Worm (Caenorhabditis elegans): ENCODE data around the gene ref-1.

The ref-1 gene

DNA sequence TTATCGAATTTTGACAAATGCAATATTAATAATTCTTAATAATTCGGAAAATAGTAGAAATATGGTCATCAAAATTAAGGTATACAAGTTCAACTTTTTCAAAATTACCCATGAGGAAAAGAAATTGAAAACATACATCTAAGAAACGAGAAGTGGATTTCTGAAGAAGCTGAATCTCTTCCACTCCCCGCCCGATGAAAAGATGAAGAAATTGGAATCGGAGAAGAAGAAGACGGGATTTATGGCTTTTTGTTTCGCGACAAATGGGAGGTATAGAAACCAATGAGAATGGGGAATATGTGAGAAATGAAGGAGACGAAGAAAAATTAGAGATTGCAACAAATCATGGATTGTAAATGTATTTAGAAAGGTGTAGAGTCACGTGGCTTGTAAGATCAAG is 15.2 kb upstream of the ref-1 start:
- TF ChIP-seq lin-13 (GFP tag; optimal IDR thresholded peaks at IDR 0.05) (no peak), mab-5 (tag; optimal IDR thresholded peaks at IDR 0.05) (peak; percentile 5), ztf-11 (tag; optimal IDR thresholded peaks at IDR 0.05) (no peak), peb-1 (tag; optimal IDR thresholded peaks at IDR 0.05) (no peak), F13H6.1 (tag; optimal IDR thresholded peaks at IDR 0.05) (no peak), nhr-11 (tag; optimal IDR thresholded peaks at IDR 0.05) (no peak), R02D3.7 (tag; optimal IDR thresholded peaks at IDR 0.05) (no peak)

DNA sequence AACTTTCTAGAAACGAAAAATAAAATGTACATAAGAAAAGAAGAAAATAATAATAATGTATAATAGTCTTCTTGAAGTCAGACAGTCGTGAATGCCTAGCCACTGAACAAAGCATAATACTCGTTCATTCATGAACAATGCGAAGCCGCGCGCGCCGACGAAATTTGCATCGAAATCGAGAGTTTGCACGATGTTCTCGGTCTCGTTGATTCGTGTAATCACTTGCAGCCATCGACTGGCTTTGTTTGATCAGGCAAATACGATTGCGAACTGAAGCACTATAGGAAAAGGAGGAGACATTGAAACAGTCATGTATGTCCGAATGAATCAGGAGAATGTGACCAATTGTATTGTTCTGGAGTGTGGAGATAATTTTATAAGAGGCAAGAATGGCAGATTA is 14.5 kb upstream of the ref-1 start:
- TF ChIP-seq mdl-1 (tag; optimal IDR thresholded peaks at IDR 0.05) = no peak
- TF ChIP-seq blmp-1 (tag; optimal IDR thresholded peaks at IDR 0.05; ENCODE audit: insufficient read depth) = peak; percentile 50
- no peak for TF ChIP-seq nhr-25 (tag; optimal IDR thresholded peaks at IDR 0.05)
- TF ChIP-seq ceh-16 (tag; optimal IDR thresholded peaks at IDR 0.05) = no peak
- TF ChIP-seq dmd-4 (tag; optimal IDR thresholded peaks at IDR 0.05) = no peak
- TF ChIP-seq aly-2 (tag; optimal IDR thresholded peaks at IDR 0.05) = no peak
- TF ChIP-seq nhr-77 (tag; optimal IDR thresholded peaks at IDR 0.05) = no peak

DNA sequence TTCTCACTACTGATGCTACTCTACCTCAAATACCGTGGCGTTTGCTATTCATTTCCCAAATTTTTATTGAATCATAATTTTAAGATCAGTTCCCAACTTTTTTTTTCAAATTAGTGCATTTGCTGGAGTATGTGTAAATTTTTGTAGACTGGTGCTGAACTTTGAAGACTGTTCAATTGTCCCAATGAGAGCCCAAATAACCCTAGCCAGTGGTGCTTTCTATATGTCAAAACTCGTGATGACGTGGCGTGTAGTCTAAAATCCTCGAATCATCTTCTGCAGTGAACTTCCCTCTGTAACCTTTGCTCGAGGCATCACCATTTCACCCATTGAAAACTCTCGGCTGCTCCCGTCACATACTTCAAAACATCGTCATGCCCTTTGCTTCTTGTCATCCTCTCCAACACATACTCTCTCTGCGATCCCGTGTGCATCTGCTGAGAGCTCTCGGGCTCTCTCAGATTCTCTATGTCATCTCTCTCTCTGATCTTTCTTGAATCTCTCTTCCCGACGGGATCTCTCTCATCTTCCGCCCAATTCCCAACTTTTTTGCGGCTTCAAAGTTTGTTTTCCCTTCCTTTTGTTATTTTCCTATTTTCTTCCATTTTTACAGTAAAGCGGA is 13.7 kb upstream of the ref-1 start:
- TF ChIP-seq nhr-129 (tag; optimal IDR thresholded peaks at IDR 0.05) (peak; percentile 74), elt-3 (tag; optimal IDR thresholded peaks at IDR 0.05) (no peak), C34F6.9 (tag; optimal IDR thresholded peaks at IDR 0.05) (no peak), ztf-1 (GFP tag; conservative IDR thresholded peaks at IDR 0.05) (no peak), unc-39 (tag; optimal IDR thresholded peaks at IDR 0.05) (no peak), lsy-2 (tag; optimal IDR thresholded peaks at IDR 0.05) (peak in 1 of 2 experiments; percentile 11), peb-1 (tag; optimal IDR thresholded peaks at IDR 0.05) (no peak), F13H6.1 (tag; optimal IDR thresholded peaks at IDR 0.05) (peak; percentile 54), nhr-12 (tag; optimal IDR thresholded peaks at IDR 0.05) (no peak), ceh-82 (tag; optimal IDR thresholded peaks at IDR 0.05) (no peak)

DNA sequence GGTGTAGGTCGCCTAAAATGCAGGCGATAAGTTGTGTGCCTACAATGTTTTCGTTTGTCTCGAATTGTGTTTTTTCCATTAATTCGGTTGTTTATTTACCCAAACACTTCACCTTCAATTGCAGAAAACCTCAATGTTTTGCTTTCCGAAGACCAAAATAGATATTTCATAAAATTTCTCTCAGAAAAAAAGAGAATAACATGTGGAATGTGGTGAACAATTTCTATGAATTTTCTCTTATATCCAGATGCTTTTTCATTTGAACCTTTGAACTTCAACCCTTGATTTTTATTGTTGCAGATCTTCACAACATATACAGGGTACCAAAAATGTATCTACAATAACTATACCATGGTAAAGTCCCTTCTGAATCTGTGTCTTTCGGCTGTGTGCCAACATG is 11.8 kb upstream of the ref-1 start, which contains the start of gene T01E8.1:
T01E8.1 (plus strand) TSS at position 301 of the 400 bp plus-strand sequence.
- TF ChIP-seq blmp-1 (tag; optimal IDR thresholded peaks at IDR 0.05; ENCODE audit: insufficient read depth) (no peak), nhr-129 (tag; optimal IDR thresholded peaks at IDR 0.05) (no peak), lin-11 (tag; optimal IDR thresholded peaks at IDR 0.05) (no peak), nhr-25 (tag; optimal IDR thresholded peaks at IDR 0.05) (no peak), dmd-4 (tag; optimal IDR thresholded peaks at IDR 0.05) (no peak), aly-2 (tag; optimal IDR thresholded peaks at IDR 0.05) (no peak), alr-1 (tag; optimal IDR thresholded peaks at IDR 0.05) (no peak), mdl-1 (tag; optimal IDR thresholded peaks at IDR 0.05) (no peak), elt-3 (tag; optimal IDR thresholded peaks at IDR 0.05) (no peak), nhr-6 (tag; optimal IDR thresholded peaks at IDR 0.05) (no peak), nhr-10 (tag; optimal IDR thresholded peaks at IDR 0.05) (no peak), lin-13 (GFP tag; optimal IDR thresholded peaks at IDR 0.05) (no peak), nhr-11 (tag; optimal IDR thresholded peaks at IDR 0.05) (no peak), crh-2 (tag; optimal IDR thresholded peaks at IDR 0.05) (no peak), snpc-4 (tag; optimal IDR thresholded peaks at IDR 0.05) (no peak), unc-55 (GFP tag; optimal IDR thresholded peaks at IDR 0.05) (no peak)

DNA sequence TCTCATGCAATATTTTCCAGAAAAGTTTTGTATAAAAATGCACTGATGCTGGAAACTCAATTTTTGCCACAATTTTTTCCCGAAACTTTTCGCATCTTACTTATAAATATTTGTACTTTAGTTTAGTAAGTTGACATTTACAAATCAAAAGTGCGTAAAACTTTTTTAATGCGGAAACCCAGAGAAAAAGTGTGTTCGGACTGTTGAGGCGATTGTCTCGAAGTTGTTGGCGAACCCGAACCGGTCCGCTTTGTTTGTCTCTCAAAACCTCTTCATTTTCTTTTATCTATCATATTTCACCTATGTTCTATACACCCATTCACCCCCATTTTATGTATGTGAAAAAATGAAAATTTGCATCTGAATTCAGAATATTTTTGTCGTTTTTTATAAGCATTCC is 2.4 kb downstream of the ref-1 start:
- no peak for TF ChIP-seq elt-3 (tag; optimal IDR thresholded peaks at IDR 0.05)
- peak; percentile 29 for TF ChIP-seq sma-9 (GFP tag; optimal IDR thresholded peaks at IDR 0.05)
- TF ChIP-seq sma-9 (tag; optimal IDR thresholded peaks at IDR 0.05) = no peak
- peak; percentile 26 for TF ChIP-seq F13H6.1 (tag; optimal IDR thresholded peaks at IDR 0.05)
- TF ChIP-seq alr-1 (tag; optimal IDR thresholded peaks at IDR 0.05) = no peak
- TF ChIP-seq nhr-6 (tag; optimal IDR thresholded peaks at IDR 0.05) = no peak
- peak; percentile 48 for TF ChIP-seq nhr-25 (tag; optimal IDR thresholded peaks at IDR 0.05)
- TF ChIP-seq blmp-1 (tag; optimal IDR thresholded peaks at IDR 0.05; ENCODE audit: insufficient read depth) = peak; percentile 21

DNA sequence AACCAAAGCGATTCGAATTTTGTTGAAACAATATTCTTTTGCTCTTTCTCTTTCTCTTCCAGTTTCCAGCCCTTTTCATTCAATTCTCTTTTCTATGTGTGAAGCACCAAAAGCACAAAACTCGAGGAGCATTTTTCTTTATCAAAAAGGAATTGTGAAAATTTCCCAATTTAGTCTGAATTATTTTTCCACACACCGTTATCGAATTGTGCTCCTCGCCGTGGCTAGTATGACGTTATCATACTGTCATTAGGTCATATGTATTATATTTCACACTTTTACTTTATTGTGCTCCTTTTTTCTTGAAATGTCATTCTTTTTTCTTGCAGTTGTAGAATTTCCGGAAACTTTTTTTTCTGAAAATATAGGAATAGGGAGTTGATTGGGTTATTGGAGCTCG is 3.4 kb downstream of the ref-1 start:
- TF ChIP-seq skn-1 (tag; optimal IDR thresholded peaks at IDR 0.05) (peak; percentile 65), fos-1 (tag; optimal IDR thresholded peaks at IDR 0.05) (peak; percentile 94), sma-9 (GFP tag; optimal IDR thresholded peaks at IDR 0.05) (peak; percentile 45), sma-9 (tag; optimal IDR thresholded peaks at IDR 0.05) (no peak), nhr-25 (tag; optimal IDR thresholded peaks at IDR 0.05) (no peak), crh-2 (tag; optimal IDR thresholded peaks at IDR 0.05) (peak; percentile 33), gmeb-1 (tag; optimal IDR thresholded peaks at IDR 0.05) (peak; percentile 11), F13H6.1 (tag; optimal IDR thresholded peaks at IDR 0.05) (no peak), lin-13 (GFP tag; optimal IDR thresholded peaks at IDR 0.05) (no peak), unc-55 (GFP tag; optimal IDR thresholded peaks at IDR 0.05) (no peak)

All from whole organism, L2 larva.